Worm (Caenorhabditis elegans) whole organism, L2 larva: ENCODE data around the gene C01G6.4.

Experiments used
- C34F6.9 ChIP-seq: fragments of 150-350 bp; optimal IDR thresholded peaks from 2 replicates; lab custom pipeline; 2014; ENCODE audit warnings: missing biosample characterization, missing genetic modification characterization
- F13H6.1 ChIP-seq: sonication (generic microtip); optimal IDR thresholded peaks from 2 replicates; lab custom pipeline; 2016; ENCODE audit warnings: missing genetic modification characterization, missing compliant biosample characterization
- R02D3.7 ChIP-seq: fragments of 150-350 bp; optimal IDR thresholded peaks from 2 replicates; lab custom pipeline; 2014; ENCODE audit warnings: missing biosample characterization, missing genetic modification characterization
- Y55F3AM.14 ChIP-seq: fragments of 200-800 bp; sonication (Bioruptor generic); optimal IDR thresholded peaks from 2 replicates; lab custom pipeline; 2018; ENCODE audit warnings: mild to moderate bottlenecking, missing genetic modification characterization, missing compliant biosample characterization
- ZK546.5 ChIP-seq: sonication (generic microtip); optimal IDR thresholded peaks from 2 replicates; lab custom pipeline; 2017; ENCODE audit warnings: missing biosample characterization, missing genetic modification characterization
- alr-1 ChIP-seq: fragments of 150-350 bp; optimal IDR thresholded peaks from 2 replicates; lab custom pipeline; 2014; ENCODE audit warnings: missing biosample characterization, missing genetic modification characterization
- aly-2 ChIP-seq: fragments of 150-350 bp; optimal IDR thresholded peaks from 2 replicates; lab custom pipeline; 2014; ENCODE audit warnings: missing biosample characterization, missing genetic modification characterization
- ama-1 ChIP-seq: fragments of 150-350 bp; optimal IDR thresholded peaks from 2 replicates; lab custom pipeline; 2018; ENCODE audit warnings: inconsistent platforms
- blmp-1 ChIP-seq: sonication (generic microtip); optimal IDR thresholded peaks from 2 replicates; lab custom pipeline; 2017; ENCODE audit warnings: missing genetic modification characterization, mild to moderate bottlenecking, missing compliant biosample characterization, antibody characterized with exemption, moderate library complexity; ENCODE audit not compliant: insufficient read depth
- ceh-16 ChIP-seq: fragments of 150-350 bp; optimal IDR thresholded peaks from 2 replicates; lab custom pipeline; 2014; ENCODE audit warnings: missing biosample characterization, missing genetic modification characterization
- ceh-82 ChIP-seq: fragments of 150-350 bp; optimal IDR thresholded peaks from 2 replicates; lab custom pipeline; 2014; ENCODE audit warnings: missing biosample characterization, missing genetic modification characterization
- crh-2 ChIP-seq: sonication (generic microtip); optimal IDR thresholded peaks from 2 replicates; lab custom pipeline; 2017; ENCODE audit warnings: missing biosample characterization, missing genetic modification characterization
- dmd-4 ChIP-seq: sonication (generic microtip); optimal IDR thresholded peaks from 2 replicates; lab custom pipeline; 2017; ENCODE audit warnings: missing biosample characterization, missing genetic modification characterization
- egl-27 ChIP-seq: sonication (generic microtip); optimal IDR thresholded peaks from 3 replicates; lab custom pipeline; 2017; ENCODE audit warnings: missing biosample characterization, missing genetic modification reagents, missing genetic modification characterization
- elt-1 ChIP-seq: fragments of 150-350 bp; optimal IDR thresholded peaks from 2 replicates; lab custom pipeline; 2014; ENCODE audit warnings: missing biosample characterization, missing genetic modification characterization
- elt-3 ChIP-seq: sonication (generic microtip); optimal IDR thresholded peaks from 2 replicates; lab custom pipeline; 2017; ENCODE audit warnings: missing biosample characterization, missing genetic modification characterization
- fos-1 ChIP-seq: fragments of 150-350 bp; optimal IDR thresholded peaks from 2 replicates; lab custom pipeline; 2014; ENCODE audit warnings: missing biosample characterization, missing genetic modification characterization
- gmeb-1 ChIP-seq: fragments of 150-350 bp; optimal IDR thresholded peaks from 2 replicates; lab custom pipeline; 2014; ENCODE audit warnings: missing biosample characterization, missing genetic modification characterization
- lin-11 ChIP-seq: fragments of 150-350 bp; sonication (generic microtip); optimal IDR thresholded peaks from 2 replicates; lab custom pipeline; 2014; ENCODE audit warnings: missing biosample characterization, missing genetic modification characterization, inconsistent platforms, mixed read lengths
- lin-13 ChIP-seq: fragments of 150-350 bp; optimal IDR thresholded peaks from 2 replicates; lab custom pipeline; 2014; ENCODE audit warnings: missing biosample characterization, missing genetic modification reagents, missing genetic modification characterization
- lin-39 ChIP-seq: fragments of 150-350 bp; optimal IDR thresholded peaks from 2 replicates; lab custom pipeline; 2014; ENCODE audit warnings: missing biosample characterization, missing genetic modification reagents, missing genetic modification characterization
- lsy-2 ChIP-seq, 2 experiments: fragments of 150-350 bp in 1 of 2; sonication (generic microtip) in 1 of 2; optimal IDR thresholded peaks; 2 replicates each; lab custom pipeline; 2014 to 2017; ENCODE audit warnings: missing biosample characterization in 2 of 2, missing genetic modification characterization in 2 of 2
- mab-5 ChIP-seq: fragments of 150-350 bp; optimal IDR thresholded peaks from 2 replicates; lab custom pipeline; 2014; ENCODE audit warnings: missing biosample characterization, missing genetic modification characterization
- mbf-1 ChIP-seq: sonication (generic microtip); optimal IDR thresholded peaks from 2 replicates; lab custom pipeline; 2017; ENCODE audit warnings: missing biosample characterization, missing genetic modification characterization
- mdl-1 ChIP-seq, 2 experiments: fragments of 150-350 bp in 1 of 2; sonication (generic microtip) in 1 of 2; optimal IDR thresholded peaks; 2 replicates each; lab custom pipeline; 2017; ENCODE audit warnings: missing biosample characterization in 2 of 2, missing genetic modification characterization in 2 of 2
- nhr-10 ChIP-seq: sonication (generic microtip); optimal IDR thresholded peaks from 2 replicates; lab custom pipeline; 2017; ENCODE audit warnings: missing biosample characterization, missing genetic modification characterization
- nhr-11 ChIP-seq: fragments of 150-350 bp; optimal IDR thresholded peaks from 2 replicates; lab custom pipeline; 2014; ENCODE audit warnings: missing biosample characterization, missing genetic modification characterization
- nhr-12 ChIP-seq: fragments of 150-350 bp; optimal IDR thresholded peaks from 2 replicates; lab custom pipeline; 2014; ENCODE audit warnings: missing biosample characterization, missing genetic modification characterization
- nhr-129 ChIP-seq: fragments of 150-350 bp; optimal IDR thresholded peaks from 2 replicates; lab custom pipeline; 2014; ENCODE audit warnings: missing biosample characterization, missing genetic modification characterization
- nhr-21 ChIP-seq: fragments of 150-350 bp; optimal IDR thresholded peaks from 2 replicates; lab custom pipeline; 2014; ENCODE audit warnings: missing biosample characterization, missing genetic modification characterization
- nhr-23 ChIP-seq: fragments of 150-350 bp; optimal IDR thresholded peaks from 2 replicates; lab custom pipeline; 2014; ENCODE audit warnings: missing biosample characterization, missing genetic modification reagents, missing genetic modification characterization
- nhr-237 ChIP-seq: fragments of 150-350 bp; optimal IDR thresholded peaks from 2 replicates; lab custom pipeline; 2014; ENCODE audit warnings: missing biosample characterization, missing genetic modification characterization
- nhr-25 ChIP-seq: fragments of 150-350 bp; sonication (generic microtip); optimal IDR thresholded peaks from 3 replicates; lab custom pipeline; 2014; ENCODE audit warnings: missing biosample characterization, missing genetic modification characterization
- nhr-6 ChIP-seq: fragments of 150-350 bp; optimal IDR thresholded peaks from 2 replicates; lab custom pipeline; 2014; ENCODE audit warnings: missing biosample characterization, missing genetic modification characterization
- nhr-77 ChIP-seq: fragments of 150-350 bp; optimal IDR thresholded peaks from 2 replicates; lab custom pipeline; 2014; ENCODE audit warnings: missing biosample characterization, missing genetic modification characterization
- peb-1 ChIP-seq: fragments of 150-350 bp; optimal IDR thresholded peaks from 2 replicates; lab custom pipeline; 2014; ENCODE audit warnings: missing biosample characterization, missing genetic modification characterization
- sem-4 ChIP-seq: fragments of 150-350 bp; optimal IDR thresholded peaks from 2 replicates; lab custom pipeline; 2014; ENCODE audit warnings: missing biosample characterization, missing genetic modification reagents, missing genetic modification characterization
- skn-1 ChIP-seq: sonication (generic microtip); optimal IDR thresholded peaks from 2 replicates; lab custom pipeline; 2017; ENCODE audit warnings: missing biosample characterization, missing genetic modification characterization
- sma-3 ChIP-seq: sonication (generic microtip); optimal IDR thresholded peaks from 2 replicates; lab custom pipeline; 2016; ENCODE audit warnings: missing genetic modification reagents, missing genetic modification characterization, missing compliant biosample characterization
- sma-9 ChIP-seq, 2 experiments: fragments of 150-350 bp in 1 of 2; sonication (generic microtip) in 1 of 2; optimal IDR thresholded peaks; 2 replicates each; lab custom pipeline; 2014 to 2016; ENCODE audit warnings: missing genetic modification characterization in 2 of 2, mild to moderate bottlenecking in 1 of 2, missing biosample characterization in 1 of 2, missing compliant biosample characterization in 1 of 2, missing genetic modification reagents in 1 of 2, moderate library complexity in 1 of 2
- snpc-4 ChIP-seq: fragments of 150-350 bp; optimal IDR thresholded peaks from 2 replicates; lab custom pipeline; 2014; ENCODE audit warnings: missing biosample characterization, missing genetic modification characterization
- unc-39 ChIP-seq: fragments of 150-350 bp; optimal IDR thresholded peaks from 2 replicates; lab custom pipeline; 2014; ENCODE audit warnings: missing biosample characterization, missing genetic modification characterization
- unc-62 ChIP-seq: fragments of 150-350 bp; optimal IDR thresholded peaks from 2 replicates; lab custom pipeline; 2014; ENCODE audit warnings: missing biosample characterization, missing genetic modification reagents, missing genetic modification characterization
- zag-1 ChIP-seq: fragments of 150-350 bp; optimal IDR thresholded peaks from 2 replicates; lab custom pipeline; 2014; ENCODE audit warnings: missing biosample characterization, missing genetic modification characterization
- ztf-1 ChIP-seq: fragments of 200-800 bp; sonication (Bioruptor generic); conservative IDR thresholded peaks from 2 replicates; pipeline ENCODE4 v1.3.6; 2022; ENCODE audit warnings: missing genetic modification characterization, missing compliant biosample characterization
- ztf-11 ChIP-seq: sonication (generic microtip); optimal IDR thresholded peaks from 2 replicates; lab custom pipeline; 2017; ENCODE audit warnings: missing biosample characterization, missing genetic modification characterization
- ztf-4 ChIP-seq: fragments of 150-350 bp; optimal IDR thresholded peaks from 2 replicates; lab custom pipeline; 2014; ENCODE audit warnings: missing biosample characterization, missing genetic modification characterization

C01G6.4 gene

ce11 chrII:9283668-9284357 lies 11.0 kb upstream of the C01G6.4 start:
- TF ChIP-seq elt-1 (tag; lab: Kevin White, UChicago) = no peak
- peak; percentile 8 for TF ChIP-seq Y55F3AM.14 (GFP tag; lab: Kevin White, UChicago)
- peak; percentile 61 for TF ChIP-seq egl-27
- peak in 1 of 2 experiments; percentile 80 for TF ChIP-seq lsy-2 (tag; optimal IDR thresholded peaks at IDR 0.05; lab: Kevin White, UChicago)
- peak; percentile 90 for TF ChIP-seq fos-1 (tag; lab: Kevin White, UChicago)
- peak; percentile 64 for TF ChIP-seq C34F6.9
- peak; percentile 82 for TF ChIP-seq ceh-16 (tag; lab: Kevin White, UChicago)
- peak; percentile 62 for TF ChIP-seq sma-3 (GFP tag; lab: Kevin White, UChicago)
- TF ChIP-seq gmeb-1 (tag; lab: Kevin White, UChicago) = peak; percentile 74
- peak; percentile 95 for TF ChIP-seq sma-9 (GFP tag; optimal IDR thresholded peaks at IDR 0.05; lab: Kevin White, UChicago)
- TF ChIP-seq sma-9 (tag; optimal IDR thresholded peaks at IDR 0.05; lab: Kevin White, UChicago) = no peak
- peak; percentile 79 for TF ChIP-seq F13H6.1 (tag; lab: Kevin White, UChicago)
- peak; percentile 83 for TF ChIP-seq crh-2 (tag; lab: Kevin White, UChicago)
- no peak for TF ChIP-seq snpc-4 (tag; lab: Kevin White, UChicago)
- TF ChIP-seq mdl-1 (tag; optimal IDR thresholded peaks at IDR 0.05; lab: Kevin White, UChicago) = peak; percentile 71 to 90
- no peak for TF ChIP-seq skn-1 (tag; lab: Kevin White, UChicago)
- peak; percentile 33 for TF ChIP-seq nhr-6 (tag; lab: Kevin White, UChicago)
- peak; percentile 76 for TF ChIP-seq nhr-21
- no peak for TF ChIP-seq ztf-4 (tag; lab: Kevin White, UChicago)
- TF ChIP-seq nhr-25 = peak; percentile 32
- TF ChIP-seq peb-1 (tag; lab: Kevin White, UChicago) = no peak
- TF ChIP-seq lin-13 = peak; percentile 10
- TF ChIP-seq nhr-129 = peak; percentile 94
- TF ChIP-seq, all 48 proteins: peak for 17

- TF ChIP-seq lin-11 (tag; lab: Kevin White, UChicago) (peak; percentile 89), ceh-82 (tag; lab: Kevin White, UChicago) (no peak), zag-1 (tag; lab: Kevin White, UChicago) (peak; percentile 89), gmeb-1 (tag; lab: Kevin White, UChicago) (peak; percentile 70), nhr-10 (tag; lab: Kevin White, UChicago) (peak; percentile 10), egl-27 (peak; percentile 91), ztf-1 (no peak), mab-5 (tag; lab: Kevin White, UChicago) (peak; percentile 67), peb-1 (tag; lab: Kevin White, UChicago) (peak; percentile 87), fos-1 (tag; lab: Kevin White, UChicago) (peak; percentile 99), sem-4 (tag; lab: Kevin White, UChicago) (peak; percentile 75), nhr-77 (peak; percentile 61), C34F6.9 (peak; percentile 97), ztf-11 (tag; lab: Kevin White, UChicago) (no peak), R02D3.7 (tag; lab: Kevin White, UChicago) (no peak), nhr-23 (tag; lab: Kevin White, UChicago) (no peak), aly-2 (tag; lab: Kevin White, UChicago) (no peak), alr-1 (tag; lab: Kevin White, UChicago) (no peak), elt-1 (tag; lab: Kevin White, UChicago) (peak; percentile 18), Y55F3AM.14 (GFP tag; lab: Kevin White, UChicago) (peak; percentile 76), nhr-21 (peak; percentile 94), mdl-1 (tag; optimal IDR thresholded peaks at IDR 0.05; lab: Kevin White, UChicago) (peak; percentile 17 to 70), ama-1 (lab: Kevin White, UChicago) (peak; percentile 86), lin-39 (no peak), nhr-11 (no peak), crh-2 (tag; lab: Kevin White, UChicago) (peak; percentile 95), ztf-4 (tag; lab: Kevin White, UChicago) (peak; percentile 82), nhr-237 (no peak), sma-3 (GFP tag; lab: Kevin White, UChicago) (peak; percentile 94), sma-9 (GFP tag; optimal IDR thresholded peaks at IDR 0.05; lab: Kevin White, UChicago) (peak; percentile 96), sma-9 (tag; optimal IDR thresholded peaks at IDR 0.05; lab: Kevin White, UChicago) (no peak), nhr-129 (peak; percentile 98), snpc-4 (tag; lab: Kevin White, UChicago) (peak; percentile 78), elt-3 (tag; lab: Kevin White, UChicago) (no peak), dmd-4 (tag; lab: Kevin White, UChicago) (no peak), blmp-1 (peak; percentile 54), skn-1 (tag; lab: Kevin White, UChicago) (peak; percentile 75), ZK546.5 (tag; lab: Kevin White, UChicago) (no peak), F13H6.1 (tag; lab: Kevin White, UChicago) (peak; percentile 97), nhr-6 (tag; lab: Kevin White, UChicago) (peak; percentile 90), unc-62 (GFP tag; lab: Kevin White, UChicago) (no peak), unc-39 (tag; lab: Kevin White, UChicago) (no peak), mbf-1 (tag; lab: Kevin White, UChicago) (no peak), lsy-2 (tag; optimal IDR thresholded peaks at IDR 0.05; lab: Kevin White, UChicago) (peak; percentile 75 to 95), nhr-12 (tag; lab: Kevin White, UChicago) (no peak), ceh-16 (tag; lab: Kevin White, UChicago) (peak; percentile 69)
Measured at ce11 chrII:9282787-9283186, 9.9 kb upstream of the C01G6.4 start.
